Fruit fly (Drosophila melanogaster) whole organism, pupa: ENCODE data around the gene CG2182.

Source experiments
- CG10348 ChIP-seq: fragments of 200-800 bp; sonication (Bioruptor generic); IDR thresholded peaks from 2 replicates; pipeline ENCODE4 v1.3.6; 2022; ENCODE audit warnings: missing biosample characterization, missing genetic modification characterization
- CG12605 ChIP-seq: fragments of 200-800 bp; sonication (Bioruptor generic); IDR thresholded peaks from 2 replicates; pipeline ENCODE4 v1.3.6; 2022; ENCODE audit warnings: missing biosample characterization, missing genetic modification characterization
- CG14655 ChIP-seq: fragments of 200-800 bp; sonication (Bioruptor generic); optimal IDR thresholded peaks from 3 replicates; lab custom pipeline; 2017; ENCODE audit warnings: mild to moderate bottlenecking, missing biosample characterization, missing genetic modification reagents, missing genetic modification characterization
- CG15710 ChIP-seq: fragments of 200-800 bp; sonication (Bioruptor generic); optimal IDR thresholded peaks from 2 replicates; lab custom pipeline; 2018; ENCODE audit warnings: missing biosample characterization, mild to moderate bottlenecking, missing genetic modification characterization, moderate library complexity
- CG34367 ChIP-seq: fragments of 200-800 bp; sonication (Bioruptor generic); optimal IDR thresholded peaks from 2 replicates; lab custom pipeline; 2018; ENCODE audit warnings: missing biosample characterization, mild to moderate bottlenecking, missing genetic modification characterization
- CG8159 ChIP-seq: fragments of 200-800 bp; sonication (Bioruptor generic); optimal IDR thresholded peaks from 3 replicates; lab custom pipeline; 2018; ENCODE audit warnings: missing biosample characterization, mild to moderate bottlenecking, missing genetic modification characterization, moderate library complexity
- CG8301 ChIP-seq: fragments of 200-800 bp; sonication (Bioruptor generic); optimal IDR thresholded peaks from 2 replicates; lab custom pipeline; 2018; ENCODE audit warnings: missing biosample characterization, mild to moderate bottlenecking, missing genetic modification characterization
- CG9948 ChIP-seq: fragments of 200-800 bp; sonication (Bioruptor generic); optimal IDR thresholded peaks from 2 replicates; lab custom pipeline; 2018; ENCODE audit warnings: missing biosample characterization, mild to moderate bottlenecking, missing genetic modification characterization, moderate library complexity
- EcR ChIP-seq: fragments of 200-800 bp; sonication (Bioruptor generic); optimal IDR thresholded peaks from 3 replicates; lab custom pipeline; 2019; ENCODE audit warnings: missing biosample characterization, missing genetic modification characterization, mild to moderate bottlenecking, moderate library complexity, missing genetic modification reagents
- Ets98B ChIP-seq: fragments of 200-800 bp; sonication (Bioruptor generic); IDR thresholded peaks from 2 replicates; pipeline ENCODE4 v1.3.6; 2022; ENCODE audit warnings: missing biosample characterization, missing genetic modification characterization
- Pif1A ChIP-seq: fragments of 200-800 bp; sonication (Bioruptor generic); optimal IDR thresholded peaks from 3 replicates; lab custom pipeline; 2016; ENCODE audit warnings: missing biosample characterization, missing genetic modification characterization
- Pif1B ChIP-seq: fragments of 200-800 bp; sonication (Bioruptor generic); optimal IDR thresholded peaks from 3 replicates; lab custom pipeline; 2016; ENCODE audit warnings: missing biosample characterization, missing genetic modification characterization
- gl ChIP-seq: fragments of 200-800 bp; sonication (Bioruptor generic); optimal IDR thresholded peaks from 2 replicates; lab custom pipeline; 2018; ENCODE audit warnings: missing biosample characterization, mild to moderate bottlenecking, missing genetic modification characterization

DNA sequence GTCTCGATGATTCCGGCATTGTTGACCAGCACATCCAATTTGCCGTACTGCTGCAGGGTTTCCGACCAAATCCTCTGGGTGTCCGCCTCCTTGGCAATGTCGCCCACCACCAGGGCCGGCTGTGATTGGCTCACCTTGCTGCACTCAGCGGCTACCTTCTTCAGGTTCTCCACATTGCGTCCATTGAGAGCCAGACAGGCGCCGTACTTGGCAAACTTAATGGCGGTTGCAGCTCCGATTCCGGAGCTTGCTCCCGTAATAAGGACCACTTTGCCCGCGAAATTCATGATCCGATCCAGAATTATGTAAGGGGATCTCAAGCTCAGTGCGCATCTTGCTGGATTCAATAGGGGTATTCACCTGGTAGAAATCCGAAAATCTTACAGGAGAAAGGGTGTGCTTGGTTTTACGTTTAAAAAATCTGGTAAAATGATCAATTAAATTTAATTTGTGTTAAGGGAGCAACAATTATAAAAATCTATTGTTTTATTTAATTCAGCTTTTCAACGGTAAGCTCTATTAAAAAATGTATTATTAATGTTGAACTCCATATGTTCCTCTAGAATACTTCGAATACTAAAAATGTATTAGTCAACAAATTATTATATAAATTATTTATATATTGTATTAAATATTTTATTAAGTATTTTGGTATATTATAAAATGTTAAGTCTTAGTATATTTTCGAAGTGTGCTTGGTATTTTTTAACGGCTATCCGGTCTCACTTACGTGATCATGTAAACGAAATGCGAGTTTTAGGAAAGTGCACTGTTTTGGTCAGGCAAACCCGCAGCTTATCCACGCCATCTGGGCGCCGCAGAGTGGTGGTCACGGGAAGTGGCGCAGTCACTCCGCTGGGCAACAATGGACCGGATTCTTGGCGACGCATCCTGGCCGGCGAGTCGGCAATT, 22.9 kb downstream of the CG2182 start, which contains the start of the genes CG31548 and CG12170:
- no peak for TF ChIP-seq CG10348 (GFP tag; lab: Robert Waterston, UW)
- TF ChIP-seq CG34367 (tag; lab: Kevin White, UChicago) = no peak
- TF ChIP-seq CG14655 = no peak
- TF ChIP-seq EcR (GFP tag; lab: Kevin White, UChicago) = no peak
- TF ChIP-seq gl (tag; lab: Kevin White, UChicago) = no peak
- peak; percentile 34 for TF ChIP-seq CG15710 (tag; lab: Kevin White, UChicago)
- TF ChIP-seq CG8301 (tag; lab: Kevin White, UChicago) = no peak
- TF ChIP-seq Ets98B (GFP tag; lab: Robert Waterston, UW) = no peak
- no peak for TF ChIP-seq Pif1A (GFP tag; lab: Kevin White, UChicago)
- peak; percentile 12; the same call in 1 of the 2 replicates for TF ChIP-seq CG12605 (GFP tag; lab: Robert Waterston, UW)
- TF ChIP-seq Pif1B (GFP tag; lab: Kevin White, UChicago) = no peak
- no peak for TF ChIP-seq CG8159 (tag; lab: Kevin White, UChicago)
- no peak for TF ChIP-seq CG9948 (tag; lab: Kevin White, UChicago)
